Fruit fly (Drosophila melanogaster) whole organism, prepupa: ENCODE results near the gene eIF4E4.
A peak's percentile ranks its signal among the peaks of the same experiment; 100 is the strongest.

Source experiments
- CG10631 ChIP-seq: fragments of 200-800 bp; sonication (Bioruptor generic); optimal IDR thresholded peaks from 2 replicates; lab custom pipeline; 2016; ENCODE audit warnings: missing biosample characterization, missing genetic modification characterization
- CG10669 ChIP-seq: fragments of 200-800 bp; sonication (Bioruptor generic); optimal IDR thresholded peaks from 3 replicates; lab custom pipeline; 2018; ENCODE audit warnings: missing biosample characterization, mild to moderate bottlenecking, missing genetic modification characterization, moderate library complexity
- CG11294 ChIP-seq: fragments of 200-800 bp; sonication (Bioruptor generic); IDR thresholded peaks from 2 replicates; pipeline ENCODE4 v1.3.6; 2022; ENCODE audit warnings: missing biosample characterization, missing genetic modification characterization
- CG11762 ChIP-seq: fragments of 200-800 bp; sonication (Bioruptor generic); optimal IDR thresholded peaks from 3 replicates; lab custom pipeline; 2016; ENCODE audit warnings: missing biosample characterization, missing genetic modification characterization; ENCODE audit not compliant: insufficient read depth
- CG11902 ChIP-seq: fragments of 200-800 bp; sonication (Bioruptor generic); optimal IDR thresholded peaks from 3 replicates; lab custom pipeline; 2016; ENCODE audit warnings: missing biosample characterization, missing genetic modification characterization
- CG16779 ChIP-seq: fragments of 200-800 bp; sonication (Bioruptor generic); optimal IDR thresholded peaks from 3 replicates; lab custom pipeline; 2017; ENCODE audit warnings: missing biosample characterization, mild to moderate bottlenecking, missing genetic modification characterization
- CG31627 ChIP-seq: fragments of 200-800 bp; sonication (Bioruptor generic); optimal IDR thresholded peaks from 3 replicates; lab custom pipeline; 2016; ENCODE audit warnings: missing biosample characterization, missing genetic modification characterization
- CG32006 ChIP-seq: fragments of 200-800 bp; sonication (Bioruptor generic); optimal IDR thresholded peaks from 3 replicates; lab custom pipeline; 2017; ENCODE audit warnings: missing biosample characterization, mild to moderate bottlenecking, missing genetic modification characterization
- CG34406 ChIP-seq: fragments of 200-800 bp; sonication (Bioruptor generic); optimal IDR thresholded peaks from 3 replicates; lab custom pipeline; 2016; ENCODE audit warnings: missing biosample characterization, missing genetic modification characterization
- CG3919 ChIP-seq: fragments of 200-800 bp; sonication (Bioruptor generic); optimal IDR thresholded peaks from 3 replicates; lab custom pipeline; 2016; ENCODE audit warnings: missing biosample characterization, missing genetic modification characterization
- CG4318 ChIP-seq: fragments of 200-800 bp; sonication (Bioruptor generic); optimal IDR thresholded peaks from 3 replicates; lab custom pipeline; 2017; ENCODE audit warnings: missing biosample characterization, mild to moderate bottlenecking, missing genetic modification characterization
- CG6163 ChIP-seq: fragments of 200-800 bp; sonication (Bioruptor generic); IDR thresholded peaks from 3 replicates; pipeline ENCODE4 v1.3.6; 2022; ENCODE audit warnings: missing biosample characterization, missing genetic modification characterization
- CG6276 ChIP-seq: fragments of 200-800 bp; sonication (Bioruptor generic); optimal IDR thresholded peaks from 2 replicates; lab custom pipeline; 2017; ENCODE audit warnings: missing biosample characterization, mild to moderate bottlenecking, missing genetic modification characterization
- CG6808 ChIP-seq: fragments of 200-800 bp; sonication (Bioruptor generic); optimal IDR thresholded peaks from 3 replicates; lab custom pipeline; 2017; ENCODE audit warnings: missing biosample characterization, missing genetic modification characterization, mild to moderate bottlenecking, moderate library complexity, missing genetic modification reagents
- CG6854 ChIP-seq: fragments of 200-800 bp; sonication (Bioruptor generic); optimal IDR thresholded peaks from 2 replicates; lab custom pipeline; 2017; ENCODE audit warnings: missing biosample characterization, mild to moderate bottlenecking, missing genetic modification characterization
- CG7368 ChIP-seq: fragments of 200-800 bp; sonication (Bioruptor generic); optimal IDR thresholded peaks from 3 replicates; lab custom pipeline; 2016; ENCODE audit warnings: missing biosample characterization, missing genetic modification characterization
- CG8119 ChIP-seq: fragments of 200-800 bp; sonication (Bioruptor generic); IDR thresholded peaks from 3 replicates; pipeline ENCODE4 v1.3.6; 2022; ENCODE audit warnings: missing biosample characterization, missing genetic modification characterization
- CG8319 ChIP-seq: fragments of 200-800 bp; sonication (Bioruptor generic); optimal IDR thresholded peaks from 3 replicates; lab custom pipeline; 2016; ENCODE audit warnings: missing biosample characterization, missing genetic modification characterization
- CG8632 ChIP-seq: fragments of 200-800 bp; sonication (Bioruptor generic); optimal IDR thresholded peaks from 3 replicates; lab custom pipeline; 2016; ENCODE audit warnings: missing biosample characterization, missing genetic modification characterization
- CG9139 ChIP-seq: fragments of 200-800 bp; sonication (Bioruptor generic); optimal IDR thresholded peaks from 3 replicates; lab custom pipeline; 2017; ENCODE audit warnings: missing biosample characterization, mild to moderate bottlenecking, missing genetic modification characterization
- Eip75B ChIP-seq: fragments of 200-800 bp; sonication (Bioruptor generic); optimal IDR thresholded peaks from 3 replicates; lab custom pipeline; 2016; ENCODE audit warnings: missing biosample characterization, missing genetic modification characterization
- Eip78C ChIP-seq: fragments of 200-800 bp; sonication (Bioruptor generic); peaks from one replicate; lab custom pipeline; 2016; ENCODE audit warnings: missing biosample characterization, missing genetic modification characterization
- Ets21C ChIP-seq: fragments of 200-800 bp; sonication (Bioruptor generic); optimal IDR thresholded peaks from 3 replicates; lab custom pipeline; 2016; ENCODE audit warnings: missing biosample characterization, missing genetic modification characterization
- Ets96B ChIP-seq: fragments of 200-800 bp; optimal IDR thresholded peaks from 2 replicates; lab custom pipeline; 2019; ENCODE audit warnings: missing biosample characterization, mild to moderate bottlenecking, missing genetic modification characterization, moderate library complexity
- Gug ChIP-seq: fragments of 200-800 bp; sonication (Bioruptor generic); IDR thresholded peaks from 2 replicates; pipeline ENCODE4 v1.3.6; 2022; ENCODE audit warnings: missing biosample characterization, missing genetic modification characterization
- Hr38 ChIP-seq: sonication (Bioruptor generic); optimal IDR thresholded peaks from 2 replicates; lab custom pipeline; 2016; ENCODE audit warnings: missing biosample characterization, missing genetic modification characterization
- Hr39 ChIP-seq: fragments of 200-800 bp; sonication (Bioruptor generic); optimal IDR thresholded peaks from 2 replicates; lab custom pipeline; 2016; ENCODE audit warnings: missing biosample characterization, missing genetic modification characterization
- Hr4 ChIP-seq: fragments of 200-800 bp; sonication (Bioruptor generic); optimal IDR thresholded peaks from 3 replicates; lab custom pipeline; 2016; ENCODE audit warnings: missing biosample characterization, missing genetic modification characterization
- Lpt ChIP-seq: fragments of 200-800 bp; sonication (Bioruptor generic); optimal IDR thresholded peaks from 3 replicates; lab custom pipeline; 2016; ENCODE audit warnings: missing biosample characterization, missing genetic modification characterization
- Met ChIP-seq: fragments of 200-800 bp; sonication (Bioruptor generic); optimal IDR thresholded peaks from 3 replicates; lab custom pipeline; 2016; ENCODE audit warnings: missing biosample characterization, missing genetic modification characterization
- OdsH ChIP-seq: fragments of 200-800 bp; sonication (Bioruptor generic); optimal IDR thresholded peaks from 3 replicates; lab custom pipeline; 2016; ENCODE audit warnings: missing biosample characterization, missing genetic modification characterization
- Smox ChIP-seq: fragments of 200-800 bp; sonication (Bioruptor generic); optimal IDR thresholded peaks from 3 replicates; lab custom pipeline; 2016; ENCODE audit warnings: missing biosample characterization, missing genetic modification characterization
- Sox102F ChIP-seq: fragments of 200-800 bp; sonication (Bioruptor generic); optimal IDR thresholded peaks from 2 replicates; lab custom pipeline; 2016; ENCODE audit warnings: missing biosample characterization, mild to moderate bottlenecking, missing genetic modification characterization
- Sox14 ChIP-seq: fragments of 200-800 bp; sonication (Bioruptor generic); optimal IDR thresholded peaks from 3 replicates; lab custom pipeline; 2016; ENCODE audit warnings: missing biosample characterization, missing genetic modification characterization
- Sox15 ChIP-seq: fragments of 200-800 bp; sonication (Bioruptor generic); optimal IDR thresholded peaks from 3 replicates; lab custom pipeline; 2016; ENCODE audit warnings: missing biosample characterization, missing genetic modification characterization
- achi ChIP-seq: fragments of 200-800 bp; sonication (Bioruptor generic); optimal IDR thresholded peaks from 3 replicates; lab custom pipeline; 2016; ENCODE audit warnings: missing biosample characterization, missing genetic modification characterization
- acj6 ChIP-seq: fragments of 200-800 bp; sonication (Bioruptor generic); optimal IDR thresholded peaks from 3 replicates; lab custom pipeline; 2016; ENCODE audit warnings: missing biosample characterization, missing genetic modification characterization
- cyc ChIP-seq: fragments of 200-800 bp; sonication (Bioruptor generic); optimal IDR thresholded peaks from 3 replicates; lab custom pipeline; 2016; ENCODE audit warnings: missing biosample characterization, missing genetic modification characterization
- dac ChIP-seq: fragments of 200-800 bp; sonication (Bioruptor generic); optimal IDR thresholded peaks from 2 replicates; lab custom pipeline; 2017; ENCODE audit warnings: missing biosample characterization, mild to moderate bottlenecking, missing genetic modification characterization
- dsx ChIP-seq: fragments of 200-800 bp; optimal IDR thresholded peaks from 3 replicates; lab custom pipeline; 2019; ENCODE audit warnings: missing biosample characterization, mild to moderate bottlenecking, missing genetic modification characterization, moderate library complexity; ENCODE audit not compliant: poor library complexity, severe bottlenecking
- eg ChIP-seq: fragments of 200-800 bp; sonication (Bioruptor generic); IDR thresholded peaks from 3 replicates; pipeline ENCODE4 v1.3.6; 2022; ENCODE audit warnings: missing biosample characterization, missing genetic modification characterization
- esn ChIP-seq: fragments of 200-800 bp; sonication (Bioruptor generic); optimal IDR thresholded peaks from 2 replicates; lab custom pipeline; 2016; ENCODE audit warnings: missing biosample characterization, mild to moderate bottlenecking, missing genetic modification characterization, moderate library complexity
- fd59A ChIP-seq: fragments of 200-800 bp; sonication (Bioruptor generic); optimal IDR thresholded peaks from 2 replicates; lab custom pipeline; 2017; ENCODE audit warnings: missing biosample characterization, mild to moderate bottlenecking, missing genetic modification characterization, missing genetic modification reagents
- fd85E ChIP-seq: fragments of 200-800 bp; sonication (Bioruptor generic); optimal IDR thresholded peaks from 3 replicates; lab custom pipeline; 2016; ENCODE audit warnings: missing biosample characterization, missing genetic modification characterization
- fkh ChIP-seq: fragments of 200-800 bp; sonication (Bioruptor generic); optimal IDR thresholded peaks from 3 replicates; lab custom pipeline; 2017; ENCODE audit warnings: missing biosample characterization, mild to moderate bottlenecking, missing genetic modification characterization, moderate library complexity
- lz ChIP-seq: fragments of 200-800 bp; sonication (Bioruptor generic); optimal IDR thresholded peaks from 3 replicates; lab custom pipeline; 2016; ENCODE audit warnings: missing biosample characterization, missing genetic modification characterization
- net ChIP-seq: fragments of 200-800 bp; sonication (Bioruptor generic); optimal IDR thresholded peaks from 3 replicates; lab custom pipeline; 2016; ENCODE audit warnings: missing biosample characterization, missing genetic modification characterization
- salr ChIP-seq, 2 experiments: fragments of 200-800 bp; sonication (Bioruptor generic); optimal IDR thresholded peaks; 3 replicates each; lab custom pipeline; 2016 to 2018; ENCODE audit warnings: missing biosample characterization in 2 of 2, missing genetic modification characterization in 2 of 2, mild to moderate bottlenecking in 1 of 2
- spab ChIP-seq: fragments of 200-800 bp; sonication (Bioruptor generic); optimal IDR thresholded peaks from 2 replicates; lab custom pipeline; 2017; ENCODE audit warnings: missing biosample characterization, mild to moderate bottlenecking, missing genetic modification characterization, missing genetic modification reagents
- ss ChIP-seq, 2 experiments: fragments of 200-800 bp; sonication (Bioruptor generic); optimal IDR thresholded peaks; 2 replicates in 1 of 2; 3 replicates in 1 of 2; lab custom pipeline; 2017 to 2018; ENCODE audit warnings: mild to moderate bottlenecking in 2 of 2, missing biosample characterization in 2 of 2, missing genetic modification characterization in 2 of 2, moderate library complexity in 1 of 2
- svp ChIP-seq: fragments of 200-800 bp; sonication (Bioruptor generic); peaks from one replicate; lab custom pipeline; 2016; ENCODE audit warnings: missing biosample characterization, missing genetic modification characterization
- topi ChIP-seq: fragments of 200-800 bp; sonication (Bioruptor generic); optimal IDR thresholded peaks from 3 replicates; lab custom pipeline; 2016; ENCODE audit warnings: missing biosample characterization, missing genetic modification characterization
- vri ChIP-seq: fragments of 200-800 bp; sonication (Bioruptor generic); optimal IDR thresholded peaks from 3 replicates; lab custom pipeline; 2016; ENCODE audit warnings: missing biosample characterization, mild to moderate bottlenecking, missing genetic modification characterization

The eIF4E4 gene

DNA sequence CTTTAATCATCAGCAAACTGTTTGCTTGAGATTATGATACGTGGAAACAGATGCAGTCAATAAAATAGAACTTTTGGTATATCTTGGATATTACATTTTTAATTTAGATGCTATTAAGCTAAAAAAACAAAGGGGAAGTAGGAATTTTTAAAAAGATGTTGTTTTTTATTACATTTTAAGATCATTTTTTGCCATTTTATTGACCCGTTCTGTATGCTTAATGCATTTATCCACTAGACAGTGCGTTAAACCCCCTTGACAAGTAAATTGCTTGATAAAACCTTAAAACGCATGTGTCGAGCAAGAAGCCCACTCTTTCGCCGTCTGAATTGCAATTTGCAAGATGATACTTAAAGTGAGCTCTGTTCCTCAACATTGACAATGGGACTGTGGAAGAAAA lies 27.8 kb upstream of the eIF4E4 start:
- TF ChIP-seq acj6 (GFP tag; lab: Kevin White, UChicago) (no peak), CG8119 (GFP tag; lab: Robert Waterston, UW) (no peak), CG11902 (GFP tag; lab: Kevin White, UChicago) (no peak), eg (GFP tag; lab: Robert Waterston, UW) (0 out of 3 replicates have a peak, but pooled peaks have one; percentile 58), topi (GFP tag; lab: Kevin White, UChicago) (no peak), Eip75B (no peak), spab (no peak), ss (GFP tag; optimal IDR thresholded peaks at IDR 0.05; lab: Kevin White, UChicago) (no peak), salr (GFP tag; optimal IDR thresholded peaks at IDR 0.05; lab: Kevin White, UChicago) (peak in 1 of 2 experiments; percentile 34), CG8632 (GFP tag; lab: Kevin White, UChicago) (no peak), fd85E (GFP tag; lab: Kevin White, UChicago) (no peak), Sox15 (GFP tag; lab: Kevin White, UChicago) (no peak), CG7368 (GFP tag; lab: Kevin White, UChicago) (no peak), Lpt (GFP tag; lab: Kevin White, UChicago) (peak; percentile 15), CG32006 (GFP tag; lab: Kevin White, UChicago) (peak; percentile 41), cyc (GFP tag; lab: Kevin White, UChicago) (no peak), CG6276 (GFP tag; lab: Kevin White, UChicago) (no peak), lz (GFP tag; lab: Kevin White, UChicago) (no peak), Hr39 (GFP tag; lab: Kevin White, UChicago) (no peak), fd59A (GFP tag; lab: Kevin White, UChicago) (no peak), CG10631 (GFP tag; lab: Kevin White, UChicago) (peak; percentile 25), CG9139 (GFP tag; lab: Kevin White, UChicago) (no peak), dsx (GFP tag; lab: Kevin White, UChicago) (no peak), CG6163 (GFP tag; lab: Robert Waterston, UW) (0 out of 3 replicates have a peak, but pooled peaks have one; percentile 28), OdsH (GFP tag; lab: Kevin White, UChicago) (peak; percentile 29), Eip78C (GFP tag; lab: Kevin White, UChicago) (peak; percentile 26), CG6808 (GFP tag; lab: Kevin White, UChicago) (no peak), vri (GFP tag; lab: Kevin White, UChicago) (no peak), CG11294 (GFP tag; lab: Robert Waterston, UW) (no peak), CG11762 (GFP tag; lab: Kevin White, UChicago) (no peak), Ets21C (no peak), esn (GFP tag; lab: Kevin White, UChicago) (no peak), svp (no peak), Smox (GFP tag; lab: Kevin White, UChicago) (no peak), Gug (0 out of 2 replicates have a peak, but pooled peaks have one; percentile 23), Sox14 (GFP tag; lab: Kevin White, UChicago) (no peak), dac (GFP tag; lab: Kevin White, UChicago) (no peak), Hr4 (GFP tag; lab: Kevin White, UChicago) (peak; percentile 9), CG8319 (GFP tag; lab: Kevin White, UChicago) (no peak), Hr38 (no peak), Ets96B (no peak), CG6854 (no peak), CG10669 (no peak), CG34406 (no peak), CG31627 (GFP tag; lab: Kevin White, UChicago) (no peak), Met (GFP tag; lab: Kevin White, UChicago) (no peak), fkh (GFP tag; lab: Kevin White, UChicago) (no peak), CG4318 (GFP tag; lab: Kevin White, UChicago) (no peak), CG16779 (tag; lab: Kevin White, UChicago) (no peak), achi (GFP tag; lab: Kevin White, UChicago) (peak; percentile 6), CG3919 (GFP tag; lab: Kevin White, UChicago) (no peak), net (GFP tag; lab: Kevin White, UChicago) (peak; percentile 2), Sox102F (no peak)
